Fruit fly (Drosophila melanogaster): ENCODE data around the gene CG46397.

dm6 chr2L:8955597-8956335, 8.7 kb downstream of the CG46397 start:
- TF ChIP-seq usp (GFP tag; optimal IDR thresholded peaks at IDR 0.05) = no peak
- TF ChIP-seq psq (optimal IDR thresholded peaks at IDR 0.05) = no peak
- TF ChIP-seq EcR (GFP tag; optimal IDR thresholded peaks at IDR 0.05) = no peak
- no peak for TF ChIP-seq pan (optimal IDR thresholded peaks at IDR 0.05)
- TF ChIP-seq Dll (optimal IDR thresholded peaks at IDR 0.05) = no peak
